Worm (Caenorhabditis elegans) whole organism, young adult: ENCODE results near the gene B0252.5.

Experiments
- ZK185.1 ChIP-seq: sonication (generic microtip); optimal IDR thresholded peaks from 2 replicates; lab custom pipeline; 2016; ENCODE audit warnings: mild to moderate bottlenecking, missing genetic modification characterization, missing compliant biosample characterization; ENCODE audit not compliant: poor library complexity, severe bottlenecking
- nhr-80 ChIP-seq: sonication (generic microtip); optimal IDR thresholded peaks from 2 replicates; lab custom pipeline; 2016; ENCODE audit warnings: missing genetic modification characterization, missing compliant biosample characterization
- pbrm-1 ChIP-seq: fragments of 200-800 bp; sonication (Bioruptor generic); IDR thresholded peaks from 2 replicates; pipeline ENCODE4 v1.3.6; 2022; ENCODE audit warnings: missing genetic modification reagents, missing genetic modification characterization, missing compliant biosample characterization
- sea-2 ChIP-seq: fragments of 200-800 bp; sonication (Bioruptor generic); IDR thresholded peaks from 2 replicates; pipeline ENCODE4 v1.3.6; 2022; ENCODE audit warnings: missing genetic modification characterization, missing compliant biosample characterization
- zim-3 ChIP-seq: sonication (generic microtip); optimal IDR thresholded peaks from 2 replicates; lab custom pipeline; 2017; ENCODE audit warnings: mild to moderate bottlenecking, missing genetic modification characterization, moderate library complexity, missing compliant biosample characterization
- ztf-22 ChIP-seq: fragments of 200-800 bp; sonication (Bioruptor generic); optimal IDR thresholded peaks from 2 replicates; lab custom pipeline; 2018; ENCODE audit warnings: mild to moderate bottlenecking, missing genetic modification characterization, moderate library complexity, missing compliant biosample characterization
- ztf-28 ChIP-seq: fragments of 200-800 bp; sonication (Bioruptor generic); IDR thresholded peaks from 2 replicates; pipeline ENCODE4 v1.3.6; 2022; ENCODE audit warnings: missing genetic modification reagents, missing genetic modification characterization, missing compliant biosample characterization

ce11 chrII:6882335-6882734, 36.3 kb downstream of the B0252.5 start:
- TF ChIP-seq zim-3 (tag; lab: Kevin White, UChicago) (no peak), ztf-28 (GFP tag; lab: Robert Waterston, UW) (no peak), pbrm-1 (GFP tag; lab: Robert Waterston, UW) (no peak), nhr-80 (tag; lab: Kevin White, UChicago) (no peak), ZK185.1 (tag; lab: Kevin White, UChicago) (no peak), ztf-22 (GFP tag; lab: Kevin White, UChicago) (no peak), sea-2 (no peak)
